Fruit fly (Drosophila melanogaster) whole organism, embryonic: Measurements from ENCODE around the gene Smu1.
A peak's percentile ranks its signal among the peaks of the same experiment; 100 is the strongest.

ENCODE experiments used
- Bdp1 ChIP-seq: fragments of 200-800 bp; sonication (Bioruptor generic); optimal IDR thresholded peaks from 3 replicates; lab custom pipeline; 2016; ENCODE audit warnings: missing biosample characterization, missing genetic modification characterization
- CG12659 ChIP-seq: fragments of 200-800 bp; sonication (Bioruptor generic); optimal IDR thresholded peaks from 3 replicates; lab custom pipeline; 2017; ENCODE audit warnings: mild to moderate bottlenecking, missing biosample characterization, missing genetic modification reagents, missing genetic modification characterization
- CG13775 ChIP-seq: fragments of 200-800 bp; sonication (Bioruptor generic); optimal IDR thresholded peaks from 3 replicates; lab custom pipeline; 2017; ENCODE audit warnings: missing biosample characterization, mild to moderate bottlenecking, missing genetic modification characterization
- CG15011 ChIP-seq: fragments of 200-800 bp; sonication (Bioruptor generic); optimal IDR thresholded peaks from 3 replicates; lab custom pipeline; 2018; ENCODE audit warnings: missing biosample characterization, mild to moderate bottlenecking, missing genetic modification characterization
- CG15601 ChIP-seq: fragments of 200-800 bp; sonication (Bioruptor generic); optimal IDR thresholded peaks from 3 replicates; lab custom pipeline; 2019; ENCODE audit warnings: missing biosample characterization, mild to moderate bottlenecking, missing genetic modification characterization, moderate library complexity
- CG17385 ChIP-seq: fragments of 200-800 bp; sonication (Bioruptor generic); optimal IDR thresholded peaks from 3 replicates; lab custom pipeline; 2018; ENCODE audit warnings: missing biosample characterization, mild to moderate bottlenecking, missing genetic modification characterization
- CG17912 ChIP-seq: fragments of 200-800 bp; sonication (Bioruptor generic); optimal IDR thresholded peaks from 2 replicates; lab custom pipeline; 2018; ENCODE audit warnings: missing biosample characterization, mild to moderate bottlenecking, missing genetic modification characterization
- CG2129 ChIP-seq: fragments of 200-800 bp; sonication (Bioruptor generic); IDR thresholded peaks from 2 replicates; pipeline ENCODE4 v1.3.6; 2022; ENCODE audit warnings: missing biosample characterization, missing genetic modification characterization; ENCODE audit not compliant: partially characterized antibody
- CG3163 ChIP-seq: fragments of 200-800 bp; sonication (Bioruptor generic); optimal IDR thresholded peaks from 3 replicates; lab custom pipeline; 2016; ENCODE audit warnings: missing biosample characterization, missing genetic modification characterization
- CG34224 ChIP-seq: fragments of 200-800 bp; sonication (Bioruptor generic); IDR thresholded peaks from 3 replicates; pipeline ENCODE4 v1.3.6; 2022; ENCODE audit warnings: missing biosample characterization, missing genetic modification characterization; ENCODE audit not compliant: partially characterized antibody
- CG3995 ChIP-seq: fragments of 200-800 bp; sonication (Bioruptor generic); optimal IDR thresholded peaks from 3 replicates; lab custom pipeline; 2016; ENCODE audit warnings: missing biosample characterization, missing genetic modification characterization
- CG4360 ChIP-seq: fragments of 200-800 bp; sonication (Bioruptor generic); IDR thresholded peaks from 2 replicates; pipeline ENCODE4 v1.3.6; 2022; ENCODE audit warnings: missing biosample characterization, missing genetic modification characterization
- CG4820 ChIP-seq: fragments of 200-800 bp; sonication (Bioruptor generic); optimal IDR thresholded peaks from 3 replicates; lab custom pipeline; 2016; ENCODE audit warnings: missing biosample characterization, missing genetic modification characterization
- CG6654 ChIP-seq: fragments of 200-800 bp; sonication (Bioruptor generic); optimal IDR thresholded peaks from 2 replicates; lab custom pipeline; 2017; ENCODE audit warnings: missing biosample characterization, mild to moderate bottlenecking, missing genetic modification characterization
- CG9797 ChIP-seq: fragments of 200-800 bp; sonication (Bioruptor generic); optimal IDR thresholded peaks from 3 replicates; lab custom pipeline; 2018; ENCODE audit warnings: missing biosample characterization, mild to moderate bottlenecking, missing genetic modification characterization
- Ets97D ChIP-seq: fragments of 200-800 bp; sonication (Bioruptor generic); optimal IDR thresholded peaks from 3 replicates; lab custom pipeline; 2016; ENCODE audit warnings: missing biosample characterization, missing genetic modification characterization
- Gug ChIP-seq: fragments of 200-800 bp; sonication (Bioruptor generic); IDR thresholded peaks from 4 replicates; pipeline ENCODE4 v1.3.6; 2022; ENCODE audit warnings: missing biosample characterization, missing genetic modification characterization
- H15 ChIP-seq: fragments of 200-800 bp; sonication (Bioruptor generic); IDR thresholded peaks from 3 replicates; pipeline ENCODE4 v1.3.6; 2022; ENCODE audit warnings: missing biosample characterization, missing genetic modification characterization
- Hr51 ChIP-seq, 2 experiments: fragments of 200-800 bp; sonication (Bioruptor generic); optimal IDR thresholded peaks; 2 replicates in 1 of 2; 3 replicates in 1 of 2; lab custom pipeline; 2016 to 2018; ENCODE audit warnings: missing biosample characterization in 2 of 2, missing genetic modification characterization in 2 of 2, mild to moderate bottlenecking in 1 of 2, moderate library complexity in 1 of 2
- MBD-R2 ChIP-seq: fragments of 200-800 bp; sonication (Bioruptor generic); IDR thresholded peaks from 2 replicates; pipeline ENCODE4 v1.3.6; 2022; ENCODE audit warnings: missing biosample characterization, missing genetic modification characterization
- MESR4 ChIP-seq: fragments of 200-800 bp; sonication (Bioruptor generic); optimal IDR thresholded peaks from 2 replicates; lab custom pipeline; 2018; ENCODE audit warnings: missing biosample characterization, mild to moderate bottlenecking, missing genetic modification characterization, moderate library complexity
- MTF-1 ChIP-seq: fragments of 200-800 bp; sonication (Bioruptor generic); optimal IDR thresholded peaks from 2 replicates; lab custom pipeline; 2018; ENCODE audit warnings: missing biosample characterization, mild to moderate bottlenecking, missing genetic modification characterization, borderline replicate concordance
- Meics ChIP-seq: fragments of 200-800 bp; sonication (Bioruptor generic); optimal IDR thresholded peaks from 2 replicates; lab custom pipeline; 2017; ENCODE audit warnings: missing biosample characterization, mild to moderate bottlenecking, missing genetic modification characterization
- NC2α ChIP-seq: fragments of 200-800 bp; sonication (Bioruptor generic); optimal IDR thresholded peaks from 2 replicates; lab custom pipeline; 2016; ENCODE audit warnings: missing biosample characterization, missing genetic modification characterization
- PHDP ChIP-seq: fragments of 200-800 bp; sonication (Bioruptor generic); optimal IDR thresholded peaks from 3 replicates; lab custom pipeline; 2018; ENCODE audit warnings: missing biosample characterization, mild to moderate bottlenecking, missing genetic modification characterization, moderate library complexity
- Sry-δ ChIP-seq: fragments of 200-800 bp; sonication (Bioruptor generic); optimal IDR thresholded peaks from 2 replicates; lab custom pipeline; 2016; ENCODE audit warnings: missing biosample characterization, missing genetic modification characterization
- YL-1 ChIP-seq: fragments of 200-800 bp; sonication (Bioruptor generic); optimal IDR thresholded peaks from 3 replicates; lab custom pipeline; 2017; ENCODE audit warnings: missing biosample characterization, mild to moderate bottlenecking, missing genetic modification characterization
- abd-A ChIP-seq: fragments of 200-800 bp; sonication (Bioruptor generic); optimal IDR thresholded peaks from 3 replicates; lab custom pipeline; 2019; ENCODE audit warnings: missing biosample characterization, mild to moderate bottlenecking, missing genetic modification characterization, moderate library complexity
- ap ChIP-seq: fragments of 200-800 bp; sonication (Bioruptor generic); IDR thresholded peaks from 2 replicates; pipeline ENCODE4 v1.3.6; 2022; ENCODE audit warnings: missing biosample characterization, missing genetic modification characterization
- bigmax ChIP-seq: fragments of 200-800 bp; sonication (Bioruptor generic); optimal IDR thresholded peaks from 2 replicates; lab custom pipeline; 2018; ENCODE audit warnings: missing biosample characterization, mild to moderate bottlenecking, missing genetic modification characterization
- cato ChIP-seq: fragments of 200-800 bp; sonication (Bioruptor generic); optimal IDR thresholded peaks from 2 replicates; lab custom pipeline; 2016; ENCODE audit warnings: missing biosample characterization, missing genetic modification characterization, borderline replicate concordance
- caup ChIP-seq: fragments of 200-800 bp; sonication (Bioruptor generic); optimal IDR thresholded peaks from 3 replicates; lab custom pipeline; 2017; ENCODE audit warnings: missing biosample characterization, mild to moderate bottlenecking, missing genetic modification characterization, moderate library complexity; ENCODE audit not compliant: severe bottlenecking
- chinmo ChIP-seq: fragments of 200-800 bp; sonication (Bioruptor generic); IDR thresholded peaks from 4 replicates; pipeline ENCODE4 v1.3.6; 2022; ENCODE audit warnings: missing biosample characterization, missing genetic modification characterization; ENCODE audit not compliant: partially characterized antibody
- chn ChIP-seq: fragments of 200-800 bp; sonication (Bioruptor generic); optimal IDR thresholded peaks from 2 replicates; lab custom pipeline; 2016; ENCODE audit warnings: missing biosample characterization, missing genetic modification characterization
- dysf ChIP-seq: fragments of 200-800 bp; sonication (Bioruptor generic); IDR thresholded peaks from 3 replicates; pipeline ENCODE4 v1.3.6; 2022; ENCODE audit warnings: missing biosample characterization, missing genetic modification characterization
- fd96Cb ChIP-seq: fragments of 200-800 bp; sonication (Bioruptor generic); optimal IDR thresholded peaks from 2 replicates; lab custom pipeline; 2018; ENCODE audit warnings: missing biosample characterization, mild to moderate bottlenecking, missing genetic modification characterization, moderate library complexity
- gfzf ChIP-seq: fragments of 200-800 bp; sonication (Bioruptor generic); optimal IDR thresholded peaks from 2 replicates; lab custom pipeline; 2016; ENCODE audit warnings: missing biosample characterization, mild to moderate bottlenecking, missing genetic modification characterization, moderate library complexity
- h ChIP-seq: fragments of >200 bp; optimal IDR thresholded peaks from 2 replicates; lab custom pipeline; 2017
- ham ChIP-seq: fragments of 200-800 bp; sonication (Bioruptor generic); IDR thresholded peaks from 2 replicates; pipeline ENCODE4 v1.3.6; 2022; ENCODE audit warnings: missing biosample characterization, missing genetic modification characterization
- kah ChIP-seq: fragments of 200-800 bp; sonication (Bioruptor generic); optimal IDR thresholded peaks from 2 replicates; lab custom pipeline; 2018; ENCODE audit warnings: missing biosample characterization, mild to moderate bottlenecking, missing genetic modification characterization
- psq ChIP-seq: fragments of 200-800 bp; sonication (Bioruptor generic); optimal IDR thresholded peaks from 2 replicates; lab custom pipeline; 2017; ENCODE audit warnings: missing biosample characterization, missing genetic modification characterization
- ranshi ChIP-seq: fragments of 200-800 bp; sonication (Bioruptor generic); IDR thresholded peaks from 2 replicates; pipeline ENCODE4 v1.3.6; 2022; ENCODE audit warnings: missing biosample characterization, missing genetic modification characterization
- run ChIP-seq: fragments of 200-800 bp; sonication (Bioruptor generic); optimal IDR thresholded peaks from 3 replicates; lab custom pipeline; 2018; ENCODE audit warnings: missing biosample characterization, mild to moderate bottlenecking, missing genetic modification characterization
- sd ChIP-seq: fragments of 200-800 bp; sonication (Bioruptor generic); optimal IDR thresholded peaks from 3 replicates; lab custom pipeline; 2018; ENCODE audit warnings: missing biosample characterization, mild to moderate bottlenecking, missing genetic modification characterization, moderate library complexity
- sens-2 ChIP-seq: fragments of 200-800 bp; sonication (Bioruptor generic); IDR thresholded peaks from 2 replicates; pipeline ENCODE4 v1.3.6; 2022; ENCODE audit warnings: missing biosample characterization, missing genetic modification characterization
- seq ChIP-seq: fragments of 200-800 bp; sonication (Bioruptor generic); IDR thresholded peaks from 2 replicates; pipeline ENCODE4 v1.3.6; 2022; ENCODE audit warnings: missing biosample characterization, missing genetic modification characterization
- sob ChIP-seq: fragments of 200-800 bp; sonication (Bioruptor generic); IDR thresholded peaks from 2 replicates; pipeline ENCODE4 v1.3.6; 2022; ENCODE audit warnings: missing biosample characterization, missing genetic modification characterization
- ttk ChIP-seq: fragments of 200-800 bp; sonication (Bioruptor generic); IDR thresholded peaks from 2 replicates; pipeline ENCODE4 v2.1.2; 2022; ENCODE audit warnings: missing biosample characterization, missing genetic modification characterization
- vvl ChIP-seq: fragments of 200-800 bp; sonication (Bioruptor generic); IDR thresholded peaks from 2 replicates; pipeline ENCODE4 v1.3.6; 2022; ENCODE audit warnings: missing biosample characterization, missing genetic modification characterization

Smu1 gene

dm6 chr3R:18995556-18996272 is 14.6 kb upstream of the Smu1 start (continued):
- no peak for TF ChIP-seq chinmo (GFP tag; lab: Robert Waterston, UW)
- no peak for TF ChIP-seq CG9797 (GFP tag; lab: Kevin White, UChicago)
- TF ChIP-seq CG2129 (GFP tag; lab: Robert Waterston, UW) = no peak
- TF ChIP-seq kah (GFP tag; lab: Kevin White, UChicago) = peak; percentile 69
- TF ChIP-seq CG17385 (GFP tag; lab: Kevin White, UChicago) = peak; percentile 75
- TF ChIP-seq CG13775 = peak; percentile 55
- peak; percentile 29; the same call in 1 of the 2 replicates for TF ChIP-seq MBD-R2 (GFP tag; lab: Robert Waterston, UW)
- TF ChIP-seq Ets97D (GFP tag; lab: Kevin White, UChicago) = peak; percentile 6
- peak; percentile 67 for TF ChIP-seq sob
- TF ChIP-seq CG4820 (GFP tag; lab: Kevin White, UChicago) = peak; percentile 85
- peak; percentile 55; the same call in 1 of the 2 replicates for TF ChIP-seq seq
- peak; percentile 79; the same call in 1 of the 2 replicates for TF ChIP-seq ranshi (GFP tag; lab: Robert Waterston, UW)
- peak; percentile 2 for TF ChIP-seq Meics (GFP tag; lab: Kevin White, UChicago)
- peak; percentile 76 for TF ChIP-seq chn (GFP tag; lab: Kevin White, UChicago)
- TF ChIP-seq CG6654 (GFP tag; lab: Kevin White, UChicago) = peak; percentile 65
- TF ChIP-seq run (tag; lab: Kevin White, UChicago) = peak; percentile 64
- peak; percentile 84 for TF ChIP-seq PHDP (tag; lab: Kevin White, UChicago)
- TF ChIP-seq ap = peak; percentile 81
- peak; percentile 22 for TF ChIP-seq caup (GFP tag; lab: Kevin White, UChicago)
- TF ChIP-seq Sry-δ = peak; percentile 21
- TF ChIP-seq vvl (GFP tag; lab: Robert Waterston, UW) = peak; percentile 85
- TF ChIP-seq ttk (GFP tag; lab: Robert Waterston, UW) = peak; percentile 76
- no peak for TF ChIP-seq h (lab: Kevin White, UChicago)
- TF ChIP-seq NC2α = no peak
- TF ChIP-seq H15 (GFP tag; lab: Robert Waterston, UW) = peak; percentile 73; the same call in 2 of the 3 replicates
- TF ChIP-seq CG15601 = peak; percentile 73
- TF ChIP-seq MTF-1 (GFP tag; lab: Kevin White, UChicago) = peak; percentile 25
- no peak for TF ChIP-seq CG34224 (GFP tag; lab: Robert Waterston, UW)
- peak; percentile 32 for TF ChIP-seq CG15011
- TF ChIP-seq YL-1 = no peak
- no peak for TF ChIP-seq sd (tag; lab: Kevin White, UChicago)
- peak; percentile 27 for TF ChIP-seq Bdp1 (GFP tag; lab: Kevin White, UChicago)
- no peak for TF ChIP-seq CG3163 (GFP tag; lab: Kevin White, UChicago)
- TF ChIP-seq CG4360 (GFP tag; lab: Robert Waterston, UW) = peak; percentile 13; the same call in 1 of the 2 replicates
- no peak for TF ChIP-seq CG17912 (GFP tag; lab: Kevin White, UChicago)
- TF ChIP-seq fd96Cb (tag; lab: Kevin White, UChicago) = peak; percentile 87
- TF ChIP-seq dysf (GFP tag; lab: Robert Waterston, UW) = peak; percentile 82
- peak; percentile 12 to 88 for TF ChIP-seq Hr51 (GFP tag; optimal IDR thresholded peaks at IDR 0.05; lab: Kevin White, UChicago)
- peak; percentile 22 for TF ChIP-seq psq
- TF ChIP-seq CG12659 (GFP tag; lab: Kevin White, UChicago) = peak; percentile 45
- no peak for TF ChIP-seq gfzf (GFP tag; lab: Kevin White, UChicago)
- TF ChIP-seq Gug (GFP tag; lab: Robert Waterston, UW) = peak; percentile 53; the same call in 2 of the 4 replicates
- no peak for TF ChIP-seq MESR4
- no peak for TF ChIP-seq bigmax (GFP tag; lab: Kevin White, UChicago)
- no peak for TF ChIP-seq ham
- TF ChIP-seq sens-2 (GFP tag; lab: Robert Waterston, UW) = peak; percentile 86
- no peak for TF ChIP-seq cato (GFP tag; lab: Kevin White, UChicago)
- TF ChIP-seq abd-A (tag; lab: Kevin White, UChicago) = no peak
- no peak for TF ChIP-seq CG3995 (GFP tag; lab: Kevin White, UChicago)
